Worm (Caenorhabditis elegans): ENCODE measurements around the gene ZK354.2.

ce11 chrIV:5303030-5303429 lies 10.2 kb upstream of the ZK354.2 start, which contains the start of gene ZK354.7:
- TF ChIP-seq dao-5 (tag; optimal IDR thresholded peaks at IDR 0.05) (no peak), W03F9.2 (tag; optimal IDR thresholded peaks at IDR 0.05) (no peak), him-1 (tag; optimal IDR thresholded peaks at IDR 0.05) (no peak)
